Worm (Caenorhabditis elegans) whole organism, mixed stage, embryonic: ENCODE data around the gene nhr-201.

Source experiments
- blmp-1 ChIP-seq: fragments of 150-350 bp; optimal IDR thresholded peaks from 2 replicates; lab custom pipeline; 2014; ENCODE audit warnings: missing biosample characterization, missing genetic modification characterization
- cnd-1 ChIP-seq: fragments of 200-800 bp; sonication (Bioruptor generic); optimal IDR thresholded peaks from 2 replicates; lab custom pipeline; 2018; ENCODE audit warnings: mild to moderate bottlenecking, missing genetic modification characterization, missing compliant biosample characterization
- elt-1 ChIP-seq: sonication (generic microtip); optimal IDR thresholded peaks from 2 replicates; lab custom pipeline; 2017; ENCODE audit warnings: missing genetic modification characterization, mild to moderate bottlenecking, missing compliant biosample characterization, antibody characterized with exemption, moderate library complexity, borderline replicate concordance; ENCODE audit not compliant: insufficient read depth
- elt-3 ChIP-seq: fragments of 150-350 bp; optimal IDR thresholded peaks from 2 replicates; lab custom pipeline; 2014; ENCODE audit warnings: missing biosample characterization, missing genetic modification characterization
- hlh-1 ChIP-seq: fragments of 150-350 bp; optimal IDR thresholded peaks from 2 replicates; lab custom pipeline; 2014; ENCODE audit warnings: missing biosample characterization, missing genetic modification reagents, missing genetic modification characterization
- mab-5 ChIP-seq: fragments of 150-350 bp; optimal IDR thresholded peaks from 2 replicates; lab custom pipeline; 2014; ENCODE audit warnings: missing biosample characterization, missing genetic modification characterization
- ztf-11 ChIP-seq: fragments of 150-350 bp; optimal IDR thresholded peaks from 2 replicates; lab custom pipeline; 2014; ENCODE audit warnings: missing biosample characterization, missing genetic modification characterization

DNA sequence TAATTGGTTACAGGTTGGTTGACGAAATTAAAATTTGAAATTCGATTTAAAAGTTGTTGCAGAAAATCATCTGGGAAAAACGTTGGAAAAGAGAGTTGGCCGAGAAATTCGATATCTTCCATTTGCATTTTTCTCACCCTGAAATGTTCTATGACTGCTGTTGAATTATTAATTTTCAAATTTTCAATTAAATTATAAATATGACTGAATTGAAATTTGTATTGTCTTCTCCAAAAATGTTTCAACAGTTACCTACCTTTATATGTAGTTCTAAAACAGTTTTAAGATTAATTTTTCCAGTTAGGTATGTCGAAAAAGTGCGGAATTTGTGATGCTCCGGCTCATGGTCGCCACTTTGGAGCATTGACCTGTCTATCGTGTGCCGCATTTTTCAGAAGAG is 22.1 kb downstream of the nhr-201 start, which contains the start of gene nhr-211:
- TF ChIP-seq hlh-1 (tag; lab: Kevin White, UChicago) (no peak), blmp-1 (tag; lab: Kevin White, UChicago) (no peak), elt-3 (tag; lab: Kevin White, UChicago) (no peak), ztf-11 (tag; lab: Kevin White, UChicago) (no peak), cnd-1 (no peak), elt-1 (tag; lab: Kevin White, UChicago) (no peak), mab-5 (tag; lab: Kevin White, UChicago) (no peak)
